Worm (Caenorhabditis elegans) whole organism, young adult: ENCODE data around the gene Y57E12AL.2.

Experiments used
- B0035.1 ChIP-seq: sonication (generic microtip); optimal IDR thresholded peaks from 2 replicates; lab custom pipeline; 2016; ENCODE audit warnings: missing genetic modification characterization, mild to moderate bottlenecking, missing compliant biosample characterization, missing genotype, missing genetic modification reagents
- B0261.1 ChIP-seq: sonication (generic microtip); optimal IDR thresholded peaks from 2 replicates; lab custom pipeline; 2016; ENCODE audit warnings: mild to moderate bottlenecking, missing genetic modification characterization, moderate library complexity, missing compliant biosample characterization
- F10E7.11 ChIP-seq: sonication (generic microtip); optimal IDR thresholded peaks from 2 replicates; lab custom pipeline; 2017; ENCODE audit warnings: mild to moderate bottlenecking, missing genetic modification characterization, moderate library complexity, missing compliant biosample characterization
- F37B4.10 ChIP-seq: fragments of 200-800 bp; sonication (Bioruptor generic); IDR thresholded peaks from 2 replicates; pipeline ENCODE4 v1.3.6; 2022; ENCODE audit warnings: missing genetic modification characterization, missing compliant biosample characterization
- K12H6.12 ChIP-seq: fragments of 200-800 bp; sonication (Bioruptor generic); optimal IDR thresholded peaks from 2 replicates; lab custom pipeline; 2018; ENCODE audit warnings: mild to moderate bottlenecking, missing genetic modification characterization, missing compliant biosample characterization
- T26A5.8 ChIP-seq: sonication (generic microtip); optimal IDR thresholded peaks from 2 replicates; lab custom pipeline; 2016; ENCODE audit warnings: missing genetic modification characterization, missing compliant biosample characterization
- Y56A3A.18 ChIP-seq: fragments of 200-800 bp; sonication (Bioruptor generic); IDR thresholded peaks from 2 replicates; pipeline ENCODE4 v1.3.6; 2022; ENCODE audit warnings: missing genetic modification reagents, missing genetic modification characterization, missing compliant biosample characterization
- Y67H2A.10 ChIP-seq: fragments of 200-800 bp; sonication (Bioruptor generic); conservative IDR thresholded peaks from 2 replicates; pipeline ENCODE4 v1.3.6; 2022; ENCODE audit warnings: missing genetic modification reagents, missing genetic modification characterization, missing compliant biosample characterization
- attf-3 ChIP-seq: fragments of 200-800 bp; sonication (Bioruptor generic); conservative IDR thresholded peaks from 2 replicates; pipeline ENCODE4 v1.3.6; 2022; ENCODE audit warnings: missing genetic modification reagents, missing genetic modification characterization, missing compliant biosample characterization
- bed-1 ChIP-seq: fragments of 200-800 bp; sonication (Bioruptor generic); IDR thresholded peaks from 2 replicates; pipeline ENCODE4 v1.3.6; 2022; ENCODE audit warnings: missing genetic modification reagents, missing genetic modification characterization, missing compliant biosample characterization
- cebp-1 ChIP-seq, 2 experiments: fragments of 200-800 bp in 1 of 2; sonication (Bioruptor generic) in 1 of 2; sonication (generic microtip) in 1 of 2; IDR thresholded peaks in 1 of 2; optimal IDR thresholded peaks in 1 of 2; 2 replicates each; pipeline versions ENCODE4 v1.3.6 to Lab custom; 2017 to 2022; ENCODE audit warnings: missing compliant biosample characterization in 2 of 2, missing genetic modification characterization in 2 of 2, mild to moderate bottlenecking in 1 of 2, missing genetic modification reagents in 1 of 2, moderate library complexity in 1 of 2
- ceh-58 ChIP-seq: fragments of 200-800 bp; sonication (Bioruptor generic); IDR thresholded peaks from 2 replicates; pipeline ENCODE4 v1.3.6; 2022; ENCODE audit warnings: missing genetic modification characterization, missing compliant biosample characterization
- die-1 ChIP-seq: sonication (generic microtip); optimal IDR thresholded peaks from 2 replicates; lab custom pipeline; 2016; ENCODE audit warnings: missing genotype, mild to moderate bottlenecking, missing genetic modification characterization, missing compliant biosample characterization
- dox-1 ChIP-seq: fragments of 200-800 bp; sonication (Bioruptor generic); IDR thresholded peaks from 2 replicates; pipeline ENCODE4 v1.3.6; 2022; ENCODE audit warnings: missing genetic modification reagents, missing genetic modification characterization, missing compliant biosample characterization
- egl-44 ChIP-seq: fragments of 200-800 bp; sonication (Bioruptor generic); IDR thresholded peaks from 2 replicates; pipeline ENCODE4 v1.3.6; 2022; ENCODE audit warnings: missing genetic modification reagents, missing genetic modification characterization, missing compliant biosample characterization
- ets-4 ChIP-seq: fragments of 200-800 bp; sonication (Bioruptor generic); optimal IDR thresholded peaks from 2 replicates; lab custom pipeline; 2018; ENCODE audit warnings: mild to moderate bottlenecking, missing genetic modification characterization, missing compliant biosample characterization
- hmg-20 ChIP-seq: fragments of 200-800 bp; sonication (Bioruptor generic); IDR thresholded peaks from 2 replicates; pipeline ENCODE4 v1.3.6; 2022; ENCODE audit warnings: missing genetic modification reagents, missing genetic modification characterization, missing compliant biosample characterization
- let-526 ChIP-seq: fragments of 200-800 bp; sonication (Bioruptor generic); IDR thresholded peaks from 2 replicates; pipeline ENCODE4 v1.3.6; 2022; ENCODE audit warnings: missing genetic modification reagents, missing genetic modification characterization, missing compliant biosample characterization
- lsy-27 ChIP-seq: sonication (generic microtip); optimal IDR thresholded peaks from 2 replicates; lab custom pipeline; 2017; ENCODE audit warnings: missing genetic modification characterization, mild to moderate bottlenecking, missing compliant biosample characterization, antibody characterized with exemption, missing genotype, borderline replicate concordance; ENCODE audit not compliant: insufficient read depth
- mes-4 ChIP-seq: sonication (generic microtip); optimal IDR thresholded peaks from 2 replicates; lab custom pipeline; 2016; ENCODE audit warnings: missing genotype, missing genetic modification characterization, missing compliant biosample characterization
- nhr-179 ChIP-seq: sonication (generic microtip); optimal IDR thresholded peaks from 2 replicates; lab custom pipeline; 2016; ENCODE audit warnings: mild to moderate bottlenecking, missing genetic modification characterization, missing compliant biosample characterization
- nhr-27 ChIP-seq: fragments of 200-800 bp; sonication (Bioruptor generic); optimal IDR thresholded peaks from 2 replicates; lab custom pipeline; 2018; ENCODE audit warnings: mild to moderate bottlenecking, missing genetic modification characterization, moderate library complexity, missing compliant biosample characterization
- nhr-80 ChIP-seq: sonication (generic microtip); optimal IDR thresholded peaks from 2 replicates; lab custom pipeline; 2016; ENCODE audit warnings: missing genetic modification characterization, missing compliant biosample characterization
- rec-8 ChIP-seq, 2 experiments: sonication (generic microtip); optimal IDR thresholded peaks; 2 replicates each; lab custom pipeline; 2016; ENCODE audit warnings: mild to moderate bottlenecking in 2 of 2, missing genetic modification characterization in 2 of 2, missing genetic modification reagents in 2 of 2, missing genotype in 2 of 2, missing biosample characterization in 1 of 2, missing compliant biosample characterization in 1 of 2, moderate library complexity in 1 of 2
- repo-1 ChIP-seq: sonication (generic microtip); optimal IDR thresholded peaks from 2 replicates; lab custom pipeline; 2017; ENCODE audit warnings: mild to moderate bottlenecking, missing genetic modification characterization, missing compliant biosample characterization
- sea-2 ChIP-seq: fragments of 200-800 bp; sonication (Bioruptor generic); IDR thresholded peaks from 2 replicates; pipeline ENCODE4 v1.3.6; 2022; ENCODE audit warnings: missing genetic modification characterization, missing compliant biosample characterization
- tlf-1 ChIP-seq: fragments of 200-800 bp; sonication (Bioruptor generic); optimal IDR thresholded peaks from 2 replicates; lab custom pipeline; 2018; ENCODE audit warnings: mild to moderate bottlenecking, missing genetic modification characterization, missing compliant biosample characterization
- zim-3 ChIP-seq: sonication (generic microtip); optimal IDR thresholded peaks from 2 replicates; lab custom pipeline; 2017; ENCODE audit warnings: mild to moderate bottlenecking, missing genetic modification characterization, moderate library complexity, missing compliant biosample characterization
- ztf-28 ChIP-seq: fragments of 200-800 bp; sonication (Bioruptor generic); IDR thresholded peaks from 2 replicates; pipeline ENCODE4 v1.3.6; 2022; ENCODE audit warnings: missing genetic modification reagents, missing genetic modification characterization, missing compliant biosample characterization

The Y57E12AL.2 gene

DNA sequence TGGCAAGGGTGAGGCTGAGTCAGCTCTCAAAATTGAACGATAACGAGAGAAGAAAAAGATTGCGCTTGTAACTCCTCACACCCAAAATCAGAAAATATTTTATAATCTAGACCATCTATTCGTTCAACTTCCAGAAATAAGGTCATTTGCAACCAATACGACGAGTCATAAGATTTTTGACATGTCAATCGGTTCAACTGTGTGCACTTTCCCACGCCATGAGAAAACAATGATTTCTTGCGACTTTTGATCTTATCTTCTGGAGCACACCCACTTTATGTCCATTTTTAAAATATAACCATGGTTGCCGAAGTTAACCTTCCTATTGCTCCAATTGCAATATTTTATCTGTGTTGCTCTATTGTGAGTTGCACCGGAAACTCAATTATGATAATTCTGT lies 40.8 kb upstream of the Y57E12AL.2 start, which contains the start of gene srsx-32:
srsx-32 (plus strand) TSS at position 301 of the 400 bp plus-strand sequence.
- no peak for TF ChIP-seq Y56A3A.18 (GFP tag; lab: Robert Waterston, UW)
- TF ChIP-seq nhr-179 (tag; lab: Kevin White, UChicago) = no peak
- TF ChIP-seq F10E7.11 (tag; lab: Kevin White, UChicago) = no peak
- no peak for TF ChIP-seq egl-44 (GFP tag; lab: Robert Waterston, UW)
- TF ChIP-seq cebp-1 (GFP tag; IDR thresholded peaks at IDR 0.05; lab: Robert Waterston, UW) = no peak
- TF ChIP-seq cebp-1 (tag; optimal IDR thresholded peaks at IDR 0.05; lab: Kevin White, UChicago) = no peak
- no peak for TF ChIP-seq dox-1 (GFP tag; lab: Robert Waterston, UW)
- TF ChIP-seq hmg-20 (GFP tag; lab: Robert Waterston, UW) = no peak
- TF ChIP-seq lsy-27 (tag; lab: Kevin White, UChicago) = no peak
- TF ChIP-seq F37B4.10 (GFP tag; lab: Robert Waterston, UW) = no peak
- no peak for TF ChIP-seq K12H6.12 (tag; lab: Kevin White, UChicago)

DNA sequence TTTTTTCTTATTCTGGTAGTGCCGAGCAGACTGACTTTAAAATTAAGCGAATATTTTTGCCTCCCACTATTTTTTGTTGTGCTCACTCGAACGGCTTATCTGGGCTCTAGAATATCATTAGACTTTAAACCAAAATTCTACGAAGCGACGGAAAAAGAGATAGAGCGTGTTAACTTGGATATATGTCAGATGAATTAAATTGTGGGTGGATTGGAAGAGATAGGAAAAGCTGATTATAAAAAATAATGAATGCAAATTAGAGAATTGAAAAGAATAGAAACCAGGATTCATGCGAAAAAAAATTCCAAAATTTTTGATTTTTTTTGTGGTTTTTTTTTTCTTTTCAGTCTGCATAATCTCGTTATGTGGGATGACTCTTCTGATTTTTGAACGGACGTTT lies 36.1 kb upstream of the Y57E12AL.2 start, which contains the start of gene F20A1.4:
F20A1.4 (minus strand) TSS at position 101 of the 400 bp plus-strand sequence.
- TF ChIP-seq mes-4 = no peak

DNA sequence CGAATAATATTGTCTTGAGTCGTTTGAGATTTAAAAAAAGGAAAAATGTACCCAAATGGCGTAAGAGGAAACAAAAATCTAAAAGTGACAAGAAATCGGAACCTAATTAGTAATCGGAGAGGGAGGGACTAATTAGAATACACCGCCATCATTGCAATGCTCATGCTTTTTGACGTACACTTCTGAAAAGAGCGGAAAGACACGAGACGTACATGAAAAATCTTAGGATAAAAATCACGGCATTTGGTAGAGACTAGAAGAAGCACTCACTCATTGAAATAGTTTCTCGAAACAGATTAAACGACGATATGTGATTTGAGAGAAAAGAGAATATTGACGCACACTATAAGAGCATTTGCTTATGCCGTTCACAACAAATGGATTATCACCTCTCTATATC lies 34.9 kb upstream of the Y57E12AL.2 start:
- TF ChIP-seq Y56A3A.18 (GFP tag; lab: Robert Waterston, UW) (no peak), die-1 (tag; lab: Kevin White, UChicago) (no peak), nhr-27 (tag; lab: Kevin White, UChicago) (no peak)

DNA sequence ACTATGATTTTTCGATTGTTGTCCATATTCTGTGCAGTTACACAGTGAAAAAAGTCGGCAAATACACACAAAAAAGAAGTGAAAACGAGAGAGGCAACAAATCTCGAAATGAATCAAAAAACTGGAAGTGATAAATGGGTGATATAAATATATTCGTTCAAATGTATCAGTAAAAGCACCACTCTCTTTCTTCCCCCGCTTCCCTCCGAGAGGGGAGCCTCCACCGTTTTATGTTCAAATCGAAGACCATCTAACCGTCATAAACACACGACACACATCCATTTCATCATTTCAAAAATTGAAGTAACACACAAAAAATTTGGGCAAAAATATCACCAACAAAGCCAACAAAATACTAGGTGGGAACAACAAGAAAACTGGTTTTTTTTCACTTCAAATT lies 30.8 kb upstream of the Y57E12AL.2 start, which contains the start of gene F20A1.6:
F20A1.6 (minus strand) TSS at position 101 of the 400 bp plus-strand sequence.
- TF ChIP-seq zim-3 (tag; lab: Kevin White, UChicago) (no peak), egl-44 (GFP tag; lab: Robert Waterston, UW) (no peak), ztf-28 (GFP tag; lab: Robert Waterston, UW) (no peak), B0035.1 (no peak), ets-4 (GFP tag; lab: Kevin White, UChicago) (no peak), bed-1 (GFP tag; lab: Robert Waterston, UW) (no peak)

DNA sequence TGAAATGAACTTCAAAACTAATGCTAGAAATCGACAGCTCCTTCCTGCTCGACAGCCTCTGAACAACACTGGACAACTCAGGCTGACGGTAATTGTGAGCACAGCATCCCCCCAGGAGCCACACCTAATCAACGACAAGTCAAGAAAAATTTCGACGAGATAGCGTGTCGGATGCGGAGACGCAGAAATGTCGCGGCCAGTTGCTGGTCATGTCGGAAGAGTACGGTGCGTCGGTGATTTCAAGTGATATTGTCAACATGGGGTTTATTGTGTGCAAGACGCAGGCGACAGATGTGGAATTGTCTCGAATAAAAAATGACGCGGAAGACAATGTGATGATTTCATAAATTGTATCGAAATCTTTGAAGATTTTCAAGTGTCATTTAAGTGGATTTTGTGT lies 21.4 kb upstream of the Y57E12AL.2 start, which contains the start of gene twk-11:
twk-11 (minus strand) TSS at position 101 of the 400 bp plus-strand sequence.
- TF ChIP-seq sea-2 (GFP tag; lab: Robert Waterston, UW) (no peak), nhr-80 (no peak), egl-44 (GFP tag; lab: Robert Waterston, UW) (no peak), T26A5.8 (no peak)

DNA sequence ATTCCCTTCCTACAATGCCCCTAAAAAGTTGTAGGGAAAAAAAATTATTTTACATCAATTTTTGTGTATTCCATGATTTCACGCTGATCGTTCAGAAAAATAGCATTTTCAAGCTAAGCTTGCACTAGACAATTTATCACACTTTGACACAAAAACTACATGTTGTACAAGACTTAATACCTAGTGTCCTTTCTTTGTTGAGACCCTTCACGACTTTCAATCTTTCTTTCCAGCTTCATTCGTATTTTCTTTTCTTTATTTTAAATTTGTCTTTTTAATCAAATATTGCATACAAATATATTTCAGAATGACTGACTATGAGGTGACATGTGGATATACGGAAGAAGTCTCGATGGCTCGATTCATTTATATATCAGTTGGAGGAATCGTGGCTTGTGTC lies 11.9 kb upstream of the Y57E12AL.2 start, which contains the start of gene F20A1.2:
F20A1.2 (plus strand) TSS at position 301 of the 400 bp plus-strand sequence.
- TF ChIP-seq ceh-58 = no peak
- no peak for TF ChIP-seq let-526 (GFP tag; lab: Robert Waterston, UW)
- no peak for TF ChIP-seq attf-3
- no peak for TF ChIP-seq rec-8 (tag; optimal IDR thresholded peaks at IDR 0.05; lab: Kevin White, UChicago)

DNA sequence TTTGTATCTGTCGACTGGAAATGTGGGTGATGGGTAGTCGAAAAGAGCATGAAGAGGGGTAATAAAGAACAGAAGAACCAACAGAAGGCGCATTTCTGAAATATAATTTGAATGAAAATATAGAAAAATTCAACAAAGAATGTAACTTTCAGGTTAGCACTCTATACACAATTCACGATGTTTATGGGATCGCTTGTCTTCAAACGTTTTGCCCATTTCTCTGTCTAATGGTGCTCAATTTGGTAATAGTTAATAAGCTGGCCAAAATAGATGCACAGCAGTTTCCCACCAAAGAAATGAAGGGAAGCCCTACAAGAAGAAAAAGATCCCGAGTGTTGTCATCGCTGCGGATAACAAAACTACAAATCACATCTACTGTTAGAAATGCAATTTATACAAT lies 10.4 kb upstream of the Y57E12AL.2 start, which contains the start of gene F20A1.8:
F20A1.8 (minus strand) TSS at position 101 of the 400 bp plus-strand sequence.
- TF ChIP-seq B0261.1 (tag; lab: Kevin White, UChicago) = no peak
- TF ChIP-seq repo-1 (tag; lab: Kevin White, UChicago) = no peak
- TF ChIP-seq Y67H2A.10 (GFP tag; lab: Robert Waterston, UW) = no peak
- TF ChIP-seq tlf-1 = no peak
